Fruit fly (Drosophila melanogaster): ENCODE measurements around the gene CG9459.
A peak's percentile ranks its signal among the peaks of the same experiment; 100 is the strongest.

CG9459 gene

dm6 chr3R:9793018-9793417 lies 25.2 kb downstream of the CG9459 start, which contains the start of gene CG8516 (continued):
- TF ChIP-seq CG1603 (tag; optimal IDR thresholded peaks at IDR 0.05) (no peak), CG8388 (GFP tag; optimal IDR thresholded peaks at IDR 0.05) (no peak), Atf-2 (GFP tag; optimal IDR thresholded peaks at IDR 0.05) (no peak), hkb (optimal IDR thresholded peaks at IDR 0.05) (no peak), hkb (GFP tag; IDR thresholded peaks at IDR 0.05) (peak; percentile 24; the same call in 1 of the 2 replicates), CG2712 (tag; optimal IDR thresholded peaks at IDR 0.05) (peak; percentile 30), CG34224 (GFP tag; IDR thresholded peaks at IDR 0.05; ENCODE audit: partially characterized antibody) (no peak), pb (GFP tag; optimal IDR thresholded peaks at IDR 0.05) (no peak), Ets65A (GFP tag) (no peak), Xbp1 (GFP tag; optimal IDR thresholded peaks at IDR 0.05) (no peak), klu (GFP tag; IDR thresholded peaks at IDR 0.05) (no peak), bbx (GFP tag; IDR thresholded peaks at IDR 0.05; ENCODE audit: partially characterized antibody) (no peak; the same call in 1 of the 2 replicates), CG34376 (GFP tag; optimal IDR thresholded peaks at IDR 0.05) (peak; percentile 12), btn (GFP tag; optimal IDR thresholded peaks at IDR 0.05) (no peak), Ravus (GFP tag; IDR thresholded peaks at IDR 0.05) (no peak), CG7963 (GFP tag; IDR thresholded peaks at IDR 0.05; ENCODE audit: partially characterized antibody) (no peak), rib (GFP tag; IDR thresholded peaks at IDR 0.05) (no peak), Taf1 (GFP tag; IDR thresholded peaks at IDR 0.05) (no peak), phol (tag; optimal IDR thresholded peaks at IDR 0.05) (peak; percentile 42), CG15073 (GFP tag; optimal IDR thresholded peaks at IDR 0.05) (no peak), chinmo (GFP tag; IDR thresholded peaks at IDR 0.05; ENCODE audit: partially characterized antibody) (no peak), CG2129 (GFP tag; IDR thresholded peaks at IDR 0.05; ENCODE audit: partially characterized antibody) (no peak), chn (GFP tag; optimal IDR thresholded peaks at IDR 0.05) (no peak), CG12155 (GFP tag; optimal IDR thresholded peaks at IDR 0.05) (no peak), CG2678 (tag; optimal IDR thresholded peaks at IDR 0.05) (no peak), disco-r (GFP tag; optimal IDR thresholded peaks at IDR 0.05) (no peak), sr (GFP tag; IDR thresholded peaks at IDR 0.05) (no peak), luna (GFP tag; optimal IDR thresholded peaks at IDR 0.05) (no peak), sob (GFP tag; IDR thresholded peaks at IDR 0.05) (no peak), CG3163 (GFP tag; optimal IDR thresholded peaks at IDR 0.05) (no peak), CG3838 (GFP tag; optimal IDR thresholded peaks at IDR 0.05) (no peak), grn (GFP tag; optimal IDR thresholded peaks at IDR 0.05) (no peak), ranshi (GFP tag; IDR thresholded peaks at IDR 0.05) (no peak), CG1024 (GFP tag; IDR thresholded peaks at IDR 0.05) (no peak), dan (GFP tag; IDR thresholded peaks at IDR 0.05) (no peak), sens-2 (GFP tag; IDR thresholded peaks at IDR 0.05) (no peak), Dbx (GFP tag; IDR thresholded peaks at IDR 0.05) (no peak; the same call in 2 of the 3 replicates), Usf (GFP tag; optimal IDR thresholded peaks at IDR 0.05) (no peak), otp (GFP tag; IDR thresholded peaks at IDR 0.05) (no peak), Ptx1 (GFP tag; IDR thresholded peaks at IDR 0.05) (no peak), CG13894 (tag; optimal IDR thresholded peaks at IDR 0.05) (no peak), TFAM (GFP tag; optimal IDR thresholded peaks at IDR 0.05) (no peak), HLHmδ (GFP tag; optimal IDR thresholded peaks at IDR 0.05) (no peak), crp (GFP tag; optimal IDR thresholded peaks at IDR 0.05) (no peak), CG8089 (GFP tag; optimal IDR thresholded peaks at IDR 0.05) (no peak), CG9437 (GFP tag; optimal IDR thresholded peaks at IDR 0.05) (no peak), schlank (tag; optimal IDR thresholded peaks at IDR 0.05) (no peak), CTCF (GFP tag; optimal IDR thresholded peaks at IDR 0.05) (no peak), CG12769 (tag; optimal IDR thresholded peaks at IDR 0.05) (no peak), Lhr (GFP tag; optimal IDR thresholded peaks at IDR 0.05) (peak; percentile 33), CG10431 (GFP tag; optimal IDR thresholded peaks at IDR 0.05) (no peak), CkIIα-i1 (GFP tag; IDR thresholded peaks at IDR 0.05) (no peak), HmgD (GFP tag; optimal IDR thresholded peaks at IDR 0.05) (no peak)

All from whole organism, embryonic.